Fruit fly (Drosophila melanogaster) whole organism, wandering third instar larva: ENCODE data around the gene CG10512.

Source experiments
- Dif ChIP-seq: fragments of 200-275, 200-300 bp; sonication (Bioruptor generic); optimal IDR thresholded peaks from 2 replicates; lab custom pipeline; 2018; ENCODE audit warnings: missing biosample characterization, missing genetic modification characterization; ENCODE audit not compliant: partially characterized antibody
- GATAd ChIP-seq: sonication (Bioruptor generic); optimal IDR thresholded peaks from 2 replicates; lab custom pipeline; 2016; ENCODE audit warnings: missing biosample characterization, missing genetic modification characterization
- Hnf4 ChIP-seq: fragments of 200-800 bp; sonication (Bioruptor generic); optimal IDR thresholded peaks from 2 replicates; lab custom pipeline; 2016; ENCODE audit warnings: missing biosample characterization, mild to moderate bottlenecking, missing genetic modification characterization
- usp ChIP-seq: fragments of >200 bp; optimal IDR thresholded peaks from 2 replicates; lab custom pipeline; 2017; ENCODE audit warnings: missing biosample characterization, missing genetic modification characterization

DNA sequence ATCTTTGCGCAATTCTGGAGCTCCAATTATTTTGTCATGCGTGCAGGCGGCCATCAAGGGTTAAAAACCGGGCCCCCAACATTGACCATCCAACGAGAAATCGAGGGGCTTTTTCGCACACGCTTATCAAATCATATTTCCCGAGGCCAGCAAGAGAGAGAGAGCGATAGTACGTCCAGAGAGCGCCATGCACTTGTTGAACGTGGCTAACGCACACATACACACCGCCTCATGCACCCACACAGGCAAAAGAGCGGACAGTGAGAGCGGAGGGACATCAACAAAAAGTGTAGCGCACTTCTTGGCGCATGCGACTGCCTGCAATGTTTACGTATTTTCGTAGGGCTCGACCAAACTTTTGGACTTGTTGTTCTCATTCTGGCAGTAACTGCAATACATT lies 16.2 kb upstream of the CG10512 start:
- TF ChIP-seq usp (GFP tag; lab: Kevin White, UChicago) (no peak), Dif (no peak), Hnf4 (GFP tag; lab: Kevin White, UChicago) (no peak), GATAd (GFP tag; lab: Kevin White, UChicago) (no peak)
